Worm (Caenorhabditis elegans): Measurements from ENCODE around the gene Y53G8AR.6.
"Not testable (repeated sequence)": the region's sequence is repeated elsewhere in the genome, so short reads cannot be mapped to it uniquely, and the experiment has no call there.

Y53G8AR.6 gene

DNA sequence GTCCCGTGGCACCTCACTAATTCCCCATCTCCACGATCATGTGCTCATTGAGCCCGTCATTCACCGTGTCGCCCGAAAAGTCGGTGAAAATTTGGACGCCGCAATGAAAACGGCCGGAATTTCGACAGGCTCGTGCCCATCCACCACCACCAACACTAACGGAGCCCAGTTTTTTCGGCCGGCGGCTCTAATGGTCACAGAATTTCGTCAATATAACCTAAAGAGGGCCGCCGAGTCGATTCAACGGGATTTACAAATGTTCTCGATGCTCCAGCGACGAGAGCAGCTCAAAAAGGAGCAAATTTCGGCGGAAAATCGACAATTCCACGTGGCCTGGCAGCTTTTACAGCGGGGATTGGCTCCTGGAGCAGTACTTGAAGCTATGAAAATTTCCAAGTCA, 34.9 kb downstream of the Y53G8AR.6 start:
- no peak for TF ChIP-seq klf-2 (GFP tag; conservative IDR thresholded peaks at IDR 0.05)
- TF ChIP-seq med-1 (GFP tag; optimal IDR thresholded peaks at IDR 0.05; ENCODE audit: insufficient read depth) = no peak
- TF ChIP-seq flt-1 (GFP tag; IDR thresholded peaks at IDR 0.05) = no peak
- no peak for TF ChIP-seq ztf-23 (GFP tag; IDR thresholded peaks at IDR 0.05)
- TF ChIP-seq cog-1 (tag; optimal IDR thresholded peaks at IDR 0.05) = no peak
- no peak for TF ChIP-seq T22C8.4 (GFP tag; IDR thresholded peaks at IDR 0.05)
- no peak for TF ChIP-seq ref-1 (GFP tag; conservative IDR thresholded peaks at IDR 0.05)
- no peak for TF ChIP-seq ztf-29 (GFP tag; IDR thresholded peaks at IDR 0.05)
- no peak for TF ChIP-seq tab-1 (GFP tag; IDR thresholded peaks at IDR 0.05)

DNA sequence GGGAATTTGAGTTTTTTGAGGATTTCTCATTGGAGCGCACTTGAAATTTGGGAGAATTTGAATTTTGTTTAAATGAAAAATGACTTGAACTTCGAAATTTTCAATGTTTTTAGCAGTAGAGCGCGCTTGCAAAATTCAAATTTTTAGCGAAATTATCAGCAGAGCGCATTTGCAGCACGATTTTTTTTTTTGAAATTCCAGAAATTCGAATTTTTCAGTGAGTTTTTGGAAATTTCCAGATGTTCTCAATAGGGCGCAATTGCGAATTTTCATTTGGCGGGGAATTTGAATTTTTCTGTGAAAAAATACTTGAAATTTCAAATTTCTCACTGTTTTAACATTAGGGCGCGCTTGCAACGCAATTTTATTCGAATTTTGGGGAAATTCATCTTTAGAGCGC, 37.2 kb downstream of the Y53G8AR.6 start:
- TF ChIP-seq ref-1 (GFP tag; conservative IDR thresholded peaks at IDR 0.05) (no peak), ztf-29 (GFP tag; IDR thresholded peaks at IDR 0.05) (no peak), T22C8.4 (GFP tag; IDR thresholded peaks at IDR 0.05) (no peak), tab-1 (GFP tag; IDR thresholded peaks at IDR 0.05) (no peak), klf-2 (GFP tag; conservative IDR thresholded peaks at IDR 0.05) (no peak), med-1 (GFP tag; optimal IDR thresholded peaks at IDR 0.05; ENCODE audit: insufficient read depth) (no peak), cog-1 (tag; optimal IDR thresholded peaks at IDR 0.05) (no peak), ztf-23 (GFP tag; IDR thresholded peaks at IDR 0.05) (no peak), flt-1 (GFP tag; IDR thresholded peaks at IDR 0.05) (no peak)

DNA sequence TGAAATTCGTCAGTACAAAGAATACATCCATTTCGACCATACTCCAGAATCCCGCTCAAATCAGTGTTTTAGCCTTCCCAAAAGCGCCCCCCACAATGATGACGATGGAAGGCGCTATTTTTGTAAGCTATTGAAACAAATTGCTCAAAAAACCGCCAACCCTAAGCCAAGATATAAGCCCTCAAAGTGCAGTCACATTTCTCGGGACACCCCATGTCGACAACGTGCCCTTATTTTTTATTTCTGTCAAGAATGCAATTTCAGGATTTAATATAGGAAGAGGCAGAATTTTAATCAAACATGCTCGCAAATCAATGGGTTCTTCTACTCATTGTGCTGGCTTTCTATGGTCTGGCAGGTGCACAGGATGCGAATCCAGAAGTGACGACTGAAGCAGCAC, 38.2 kb downstream of the Y53G8AR.6 start, which contains the start of gene Y53G8AR.1:
Gene Y53G8AR.1, plus strand, starts transcription at position 301 of the 400 bp plus-strand sequence.
- not testable (repeated sequence) for TF ChIP-seq T22C8.4, ztf-23, ztf-29 (GFP tag; IDR thresholded peaks at IDR 0.05)

DNA sequence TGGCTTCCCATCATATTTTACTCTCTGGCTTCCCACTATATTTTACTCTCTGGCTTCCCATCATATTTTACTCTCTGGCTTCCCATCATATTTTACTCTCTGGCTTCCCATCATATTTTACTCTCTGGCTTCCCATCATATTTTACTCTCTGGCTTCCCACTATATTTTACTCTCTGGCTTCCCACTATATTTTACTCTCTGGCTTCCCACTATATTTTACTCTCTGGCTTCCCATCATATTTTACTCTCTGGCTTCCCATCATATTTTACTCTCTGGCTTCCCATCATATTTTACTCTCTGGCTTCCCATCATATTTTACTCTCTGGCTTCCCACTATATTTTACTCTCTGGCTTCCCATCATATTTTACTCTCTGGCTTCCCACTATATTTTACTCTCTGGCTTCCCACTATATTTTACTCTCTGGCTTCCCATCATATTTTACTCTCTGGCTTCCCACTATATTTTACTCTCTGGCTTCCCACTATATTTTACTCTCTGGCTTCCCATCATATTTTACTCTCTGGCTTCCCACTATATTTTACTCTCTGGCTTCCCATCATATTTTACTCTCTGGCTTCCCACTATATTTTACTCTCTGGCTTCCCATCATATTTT, 40.5 kb downstream of the Y53G8AR.6 start:
- TF ChIP-seq T22C8.4 (GFP tag; IDR thresholded peaks at IDR 0.05) (peak; percentile 87), ztf-29 (GFP tag; IDR thresholded peaks at IDR 0.05) (peak; percentile 97), ztf-23 (GFP tag; IDR thresholded peaks at IDR 0.05) (peak; percentile 95), tab-1 (GFP tag; IDR thresholded peaks at IDR 0.05) (peak; percentile 89), ref-1 (GFP tag; conservative IDR thresholded peaks at IDR 0.05) (peak; percentile 93), flt-1 (GFP tag; IDR thresholded peaks at IDR 0.05) (peak; percentile 94), klf-2 (GFP tag; conservative IDR thresholded peaks at IDR 0.05) (peak; percentile 98)

DNA sequence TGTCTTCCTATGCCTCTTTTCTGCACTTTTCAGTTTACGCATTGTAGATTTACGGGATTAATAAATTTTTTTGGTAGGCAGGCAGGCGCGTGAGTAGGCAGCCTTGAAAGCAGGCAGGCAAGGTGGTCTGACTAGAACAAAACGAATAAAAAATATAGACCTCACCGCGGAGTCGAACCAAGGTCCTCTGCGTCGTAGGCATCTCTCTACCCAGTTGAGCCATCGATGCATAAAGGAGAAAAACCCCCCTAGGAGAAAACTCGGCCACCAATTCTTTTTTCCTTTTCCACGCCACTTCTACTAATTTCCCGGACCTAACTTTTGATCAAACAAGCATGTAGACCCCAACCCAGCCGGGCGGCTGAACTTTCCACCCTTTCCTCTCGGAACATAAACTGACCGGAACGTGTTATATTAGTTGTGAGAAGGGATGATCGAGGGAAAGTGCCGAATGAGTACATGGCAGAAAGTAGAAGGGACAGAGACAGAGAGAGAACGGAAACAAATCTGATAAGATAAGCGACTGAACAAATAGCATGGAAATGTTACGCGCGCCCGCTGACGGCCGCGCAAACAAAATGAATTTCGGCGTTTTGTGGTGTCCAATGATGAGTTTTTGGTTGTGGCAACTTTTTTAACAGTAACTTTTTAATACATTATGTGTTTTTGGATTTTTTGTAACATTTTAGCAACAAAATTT, 44.9 kb downstream of the Y53G8AR.6 start:
- TF ChIP-seq klf-2 (GFP tag; conservative IDR thresholded peaks at IDR 0.05) = no peak

DNA sequence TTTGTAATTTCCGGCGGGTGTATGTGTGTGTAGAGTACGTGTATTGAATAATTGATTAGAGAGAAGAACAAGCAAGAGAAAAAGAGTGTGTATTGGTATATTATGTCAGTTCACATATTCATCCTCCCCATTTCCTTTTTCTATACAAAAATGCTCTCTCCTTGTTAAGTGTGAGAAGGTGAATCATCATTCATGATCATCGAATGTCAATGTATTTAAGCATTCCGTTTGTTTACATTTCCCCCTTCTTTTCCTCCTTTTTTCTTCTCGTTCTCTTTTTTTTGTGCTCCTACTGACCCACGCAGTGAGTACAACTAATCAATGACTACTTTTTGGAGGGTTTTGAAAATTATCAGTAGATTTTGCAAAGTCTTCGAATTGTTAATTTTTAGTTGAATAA, 48.9 kb downstream of the Y53G8AR.6 start:
- TF ChIP-seq ref-1 (GFP tag; conservative IDR thresholded peaks at IDR 0.05) (no peak), ztf-29 (GFP tag; IDR thresholded peaks at IDR 0.05) (no peak), T22C8.4 (GFP tag; IDR thresholded peaks at IDR 0.05) (no peak), klf-2 (GFP tag; conservative IDR thresholded peaks at IDR 0.05) (no peak), med-1 (GFP tag; optimal IDR thresholded peaks at IDR 0.05; ENCODE audit: insufficient read depth) (no peak), ztf-23 (GFP tag; IDR thresholded peaks at IDR 0.05) (no peak), flt-1 (GFP tag; IDR thresholded peaks at IDR 0.05) (no peak), tab-1 (GFP tag; IDR thresholded peaks at IDR 0.05) (no peak), cog-1 (tag; optimal IDR thresholded peaks at IDR 0.05) (no peak)

DNA sequence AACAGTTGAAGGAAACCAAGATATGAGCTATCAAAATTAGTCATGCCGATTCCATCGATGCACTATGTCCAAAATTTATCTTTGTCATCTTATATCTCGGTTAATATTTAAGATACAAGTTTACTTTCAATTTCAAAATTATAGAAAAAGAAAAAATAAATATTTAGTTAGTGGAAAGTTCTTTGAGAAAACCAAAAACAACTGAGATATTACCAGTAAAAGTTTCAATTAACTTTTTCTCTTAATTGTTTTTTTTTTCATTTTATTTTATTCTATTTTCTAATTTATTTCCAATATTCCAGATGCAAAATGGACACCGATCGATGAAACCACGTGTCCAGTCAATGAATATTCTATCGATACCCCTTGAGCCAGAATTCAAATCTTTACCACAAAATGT, 50.0 kb downstream of the Y53G8AR.6 start, which contains the start of gene gei-1:
Gene gei-1, plus strand, starts transcription at position 301 of the 400 bp plus-strand sequence.
- TF ChIP-seq med-1 (GFP tag; optimal IDR thresholded peaks at IDR 0.05; ENCODE audit: insufficient read depth) (no peak), klf-2 (GFP tag; conservative IDR thresholded peaks at IDR 0.05) (no peak), ztf-23 (GFP tag; IDR thresholded peaks at IDR 0.05) (no peak), T22C8.4 (GFP tag; IDR thresholded peaks at IDR 0.05) (no peak), cog-1 (tag; optimal IDR thresholded peaks at IDR 0.05) (no peak)

DNA sequence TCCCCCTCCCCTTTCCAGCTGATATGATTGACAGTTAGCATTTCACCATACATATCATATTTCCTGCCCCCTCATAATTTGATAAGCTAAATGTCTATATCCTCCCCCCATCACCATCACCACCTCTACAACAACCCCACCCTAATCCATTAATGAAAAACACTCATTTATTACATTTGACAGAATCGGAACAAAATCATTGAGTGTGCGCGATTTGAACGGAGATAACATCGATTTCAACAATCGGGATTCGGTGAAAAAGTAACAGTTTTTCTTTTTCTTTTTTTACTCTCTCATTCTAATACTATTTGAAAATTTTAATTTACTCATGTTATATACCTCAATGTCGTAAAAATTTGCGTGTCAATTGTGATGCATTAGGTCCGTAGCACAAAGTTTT, 51.3 kb downstream of the Y53G8AR.6 start:
- no peak for TF ChIP-seq ref-1 (GFP tag; conservative IDR thresholded peaks at IDR 0.05)
- TF ChIP-seq med-1 (GFP tag; optimal IDR thresholded peaks at IDR 0.05; ENCODE audit: insufficient read depth) = no peak
- TF ChIP-seq tab-1 (GFP tag; IDR thresholded peaks at IDR 0.05) = no peak
- TF ChIP-seq ztf-29 (GFP tag; IDR thresholded peaks at IDR 0.05) = no peak
- no peak for TF ChIP-seq ztf-23 (GFP tag; IDR thresholded peaks at IDR 0.05)
- TF ChIP-seq klf-2 (GFP tag; conservative IDR thresholded peaks at IDR 0.05) = no peak
- TF ChIP-seq flt-1 (GFP tag; IDR thresholded peaks at IDR 0.05) = no peak
- TF ChIP-seq T22C8.4 (GFP tag; IDR thresholded peaks at IDR 0.05) = no peak
- no peak for TF ChIP-seq cog-1 (tag; optimal IDR thresholded peaks at IDR 0.05)

DNA sequence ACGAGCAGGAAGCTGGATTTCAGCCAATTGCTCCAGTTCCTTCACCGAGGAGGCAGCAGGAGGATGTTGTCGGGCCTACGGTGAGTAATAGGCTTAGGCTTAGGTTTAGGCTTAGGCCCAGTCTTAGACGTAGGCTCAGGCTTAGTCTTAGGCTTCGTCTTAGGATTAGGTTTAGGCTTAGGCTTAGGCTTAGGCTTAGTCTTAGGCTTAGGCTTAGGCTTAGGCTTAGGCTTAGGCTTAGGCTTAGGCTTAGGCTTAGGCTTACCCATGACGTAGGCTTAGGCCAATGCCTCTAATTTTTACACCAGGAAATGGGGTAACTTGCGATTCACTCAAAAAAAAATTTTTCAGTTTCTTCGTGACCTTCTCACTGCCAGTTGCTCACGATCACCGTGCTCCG, 52.1 kb downstream of the Y53G8AR.6 start:
- TF ChIP-seq ztf-29 (GFP tag; IDR thresholded peaks at IDR 0.05) (peak; percentile 71; the same call in 1 of the 2 replicates), klf-2 (GFP tag; conservative IDR thresholded peaks at IDR 0.05) (no peak), tab-1 (GFP tag; IDR thresholded peaks at IDR 0.05) (no peak), med-1 (GFP tag; optimal IDR thresholded peaks at IDR 0.05; ENCODE audit: insufficient read depth) (no peak), ztf-23 (GFP tag; IDR thresholded peaks at IDR 0.05) (no peak)
